Worm (Caenorhabditis elegans): ENCODE results near the gene rps-29.

rps-29 gene

DNA sequence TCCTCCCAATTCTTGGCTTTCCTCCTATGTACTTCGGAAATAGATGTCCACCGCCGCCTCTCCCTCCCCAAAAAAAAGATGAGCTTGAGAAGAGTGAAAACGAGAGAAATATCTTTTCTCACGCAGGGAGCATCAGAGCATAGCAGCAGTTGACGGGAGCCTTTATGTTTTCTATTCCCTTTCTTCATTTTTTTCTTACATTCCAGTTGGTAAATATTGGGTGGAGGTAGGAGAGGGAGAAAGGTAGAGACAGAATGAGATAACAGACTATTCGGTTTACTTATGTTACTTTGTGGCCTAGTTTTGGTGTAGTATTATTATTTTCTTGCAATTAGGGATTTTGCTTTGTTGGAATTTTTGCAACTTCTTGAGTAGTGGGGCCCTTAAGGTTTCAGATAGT, 50.5 kb downstream of the rps-29 start:
- peak; percentile 2 for TF ChIP-seq C34F6.9 (tag; optimal IDR thresholded peaks at IDR 0.05)
- TF ChIP-seq nhr-11 (tag; optimal IDR thresholded peaks at IDR 0.05): no peak
- TF ChIP-seq ceh-82 (tag; optimal IDR thresholded peaks at IDR 0.05): no peak
- no peak for TF ChIP-seq mab-5 (tag; optimal IDR thresholded peaks at IDR 0.05)
- peak; percentile 5 for TF ChIP-seq unc-55 (GFP tag; optimal IDR thresholded peaks at IDR 0.05)
- no peak for TF ChIP-seq peb-1 (tag; optimal IDR thresholded peaks at IDR 0.05)
- no peak for TF ChIP-seq lin-39 (tag; optimal IDR thresholded peaks at IDR 0.05)
- TF ChIP-seq ama-1 (optimal IDR thresholded peaks at IDR 0.05): no peak
- no peak for TF ChIP-seq lin-11 (tag; optimal IDR thresholded peaks at IDR 0.05)
- TF ChIP-seq ztf-4 (tag; optimal IDR thresholded peaks at IDR 0.05): no peak
- no peak for TF ChIP-seq ZK546.5 (tag; optimal IDR thresholded peaks at IDR 0.05)
- no peak for TF ChIP-seq nhr-12 (tag; optimal IDR thresholded peaks at IDR 0.05)
- TF ChIP-seq nhr-129 (tag; optimal IDR thresholded peaks at IDR 0.05): peak; percentile 48
- no peak for TF ChIP-seq nhr-77 (tag; optimal IDR thresholded peaks at IDR 0.05)
- TF ChIP-seq zag-1 (tag; optimal IDR thresholded peaks at IDR 0.05): no peak
- TF ChIP-seq blmp-1 (tag; optimal IDR thresholded peaks at IDR 0.05; ENCODE audit: insufficient read depth): no peak
- TF ChIP-seq gmeb-1 (tag; optimal IDR thresholded peaks at IDR 0.05): no peak
- TF ChIP-seq mdl-1 (tag; optimal IDR thresholded peaks at IDR 0.05): no peak
- no peak for TF ChIP-seq crh-2 (tag; optimal IDR thresholded peaks at IDR 0.05)
